Worm (Caenorhabditis elegans) whole organism, mixed stage, embryonic: ENCODE results near the gene gld-3.

Experiments
- M03D4.4 ChIP-seq: sonication (generic microtip); optimal IDR thresholded peaks from 2 replicates; lab custom pipeline; 2017; ENCODE audit warnings: mild to moderate bottlenecking, missing genetic modification characterization, missing compliant biosample characterization
- bed-3 ChIP-seq: fragments of 200-800 bp; sonication (Bioruptor generic); optimal IDR thresholded peaks from 3 replicates; lab custom pipeline; 2018; ENCODE audit warnings: mild to moderate bottlenecking, missing genetic modification characterization, moderate library complexity, missing compliant biosample characterization
- blmp-1 ChIP-seq: fragments of 150-350 bp; optimal IDR thresholded peaks from 2 replicates; lab custom pipeline; 2014; ENCODE audit warnings: missing biosample characterization, missing genetic modification characterization
- ceh-39 ChIP-seq: fragments of 150-350 bp; optimal IDR thresholded peaks from 2 replicates; lab custom pipeline; 2014; ENCODE audit warnings: missing biosample characterization, missing genetic modification characterization
- ceh-43 ChIP-seq: fragments of 200-800 bp; sonication (Bioruptor generic); optimal IDR thresholded peaks from 2 replicates; lab custom pipeline; 2018; ENCODE audit warnings: mild to moderate bottlenecking, missing genetic modification characterization, moderate library complexity, missing compliant biosample characterization
- ceh-83 ChIP-seq: fragments of 200-800 bp; sonication (Bioruptor generic); optimal IDR thresholded peaks from 2 replicates; lab custom pipeline; 2018; ENCODE audit warnings: mild to moderate bottlenecking, missing genetic modification characterization, missing compliant biosample characterization
- ces-1 ChIP-seq: fragments of 150-350 bp; optimal IDR thresholded peaks from 2 replicates; lab custom pipeline; 2014; ENCODE audit warnings: missing biosample characterization, missing genetic modification reagents, missing genetic modification characterization
- cnd-1 ChIP-seq: fragments of 200-800 bp; sonication (Bioruptor generic); optimal IDR thresholded peaks from 2 replicates; lab custom pipeline; 2018; ENCODE audit warnings: mild to moderate bottlenecking, missing genetic modification characterization, missing compliant biosample characterization
- drap-1 ChIP-seq: fragments of 200-800 bp; sonication (Bioruptor generic); optimal IDR thresholded peaks from 3 replicates; lab custom pipeline; 2018; ENCODE audit warnings: mild to moderate bottlenecking, missing genetic modification characterization, missing compliant biosample characterization
- elt-3 ChIP-seq: fragments of 150-350 bp; optimal IDR thresholded peaks from 2 replicates; lab custom pipeline; 2014; ENCODE audit warnings: missing biosample characterization, missing genetic modification characterization
- flh-1 ChIP-seq: fragments of 200-800 bp; sonication (Bioruptor generic); optimal IDR thresholded peaks from 2 replicates; lab custom pipeline; 2018; ENCODE audit warnings: mild to moderate bottlenecking, missing genetic modification characterization, moderate library complexity, missing compliant biosample characterization
- hlh-1 ChIP-seq: fragments of 150-350 bp; optimal IDR thresholded peaks from 2 replicates; lab custom pipeline; 2014; ENCODE audit warnings: missing biosample characterization, missing genetic modification reagents, missing genetic modification characterization
- lin-13 ChIP-seq: fragments of 150-350 bp; optimal IDR thresholded peaks from 2 replicates; lab custom pipeline; 2014; ENCODE audit warnings: missing biosample characterization, missing genetic modification characterization
- lin-32 ChIP-seq: fragments of 200-800 bp; sonication (Bioruptor generic); optimal IDR thresholded peaks from 2 replicates; lab custom pipeline; 2018; ENCODE audit warnings: mild to moderate bottlenecking, missing genetic modification characterization, missing compliant biosample characterization
- lsy-2 ChIP-seq: fragments of 150-350 bp; optimal IDR thresholded peaks from 2 replicates; lab custom pipeline; 2014; ENCODE audit warnings: missing biosample characterization, missing genetic modification characterization
- mab-5 ChIP-seq: fragments of 150-350 bp; optimal IDR thresholded peaks from 2 replicates; lab custom pipeline; 2014; ENCODE audit warnings: missing biosample characterization, missing genetic modification characterization
- mls-2 ChIP-seq: sonication (generic microtip); optimal IDR thresholded peaks from 2 replicates; lab custom pipeline; 2016; ENCODE audit warnings: mild to moderate bottlenecking, missing genetic modification characterization, moderate library complexity, missing compliant biosample characterization
- nhr-12 ChIP-seq: fragments of 150-350 bp; optimal IDR thresholded peaks from 2 replicates; lab custom pipeline; 2014; ENCODE audit warnings: missing biosample characterization, missing genetic modification characterization
- nhr-2 ChIP-seq: fragments of 150-350 bp; optimal IDR thresholded peaks from 2 replicates; lab custom pipeline; 2014; ENCODE audit warnings: missing biosample characterization, missing genetic modification characterization
- nhr-237 ChIP-seq: fragments of 150-350 bp; optimal IDR thresholded peaks from 2 replicates; lab custom pipeline; 2014; ENCODE audit warnings: missing biosample characterization, missing genetic modification characterization
- nhr-28 ChIP-seq: fragments of 150-350 bp; optimal IDR thresholded peaks from 2 replicates; lab custom pipeline; 2014; ENCODE audit warnings: missing biosample characterization, missing genetic modification characterization
- nhr-76 ChIP-seq: sonication (generic microtip); optimal IDR thresholded peaks from 2 replicates; lab custom pipeline; 2017; ENCODE audit warnings: missing biosample characterization, missing genetic modification characterization
- pha-4 ChIP-seq: fragments of 150-350 bp; optimal IDR thresholded peaks from 2 replicates; lab custom pipeline; 2018; ENCODE audit warnings: missing biosample characterization, missing genetic modification reagents, missing genetic modification characterization
- sem-2 ChIP-seq: fragments of 200-800 bp; sonication (Bioruptor generic); optimal IDR thresholded peaks from 2 replicates; lab custom pipeline; 2018; ENCODE audit warnings: mild to moderate bottlenecking, missing genetic modification characterization, missing compliant biosample characterization
- snpc-4 ChIP-seq: fragments of 150-350 bp; optimal IDR thresholded peaks from 2 replicates; lab custom pipeline; 2014; ENCODE audit warnings: missing biosample characterization, missing genetic modification characterization
- sptf-1 ChIP-seq: sonication (generic microtip); optimal IDR thresholded peaks from 2 replicates; lab custom pipeline; 2017; ENCODE audit warnings: mild to moderate bottlenecking, missing genetic modification characterization, moderate library complexity, missing compliant biosample characterization
- tbx-8 ChIP-seq: fragments of 200-800 bp; sonication (Bioruptor generic); optimal IDR thresholded peaks from 2 replicates; lab custom pipeline; 2018; ENCODE audit warnings: mild to moderate bottlenecking, missing genetic modification characterization, moderate library complexity, missing compliant biosample characterization
- unc-120 ChIP-seq: sonication (generic microtip); optimal IDR thresholded peaks from 2 replicates; lab custom pipeline; 2017; ENCODE audit warnings: missing genetic modification characterization, missing compliant biosample characterization; ENCODE audit not compliant: poor library complexity, severe bottlenecking
- unc-39 ChIP-seq: fragments of 150-350 bp; optimal IDR thresholded peaks from 2 replicates; lab custom pipeline; 2014; ENCODE audit warnings: missing biosample characterization, missing genetic modification characterization
- unc-62 ChIP-seq: fragments of 150-350 bp; optimal IDR thresholded peaks from 2 replicates; lab custom pipeline; 2014; ENCODE audit warnings: missing biosample characterization, missing genetic modification reagents, missing genetic modification characterization
- zip-8 ChIP-seq: fragments of 150-350 bp; optimal IDR thresholded peaks from 2 replicates; lab custom pipeline; 2014; ENCODE audit warnings: missing biosample characterization, missing genetic modification characterization
- ztf-11 ChIP-seq: fragments of 150-350 bp; optimal IDR thresholded peaks from 2 replicates; lab custom pipeline; 2014; ENCODE audit warnings: missing biosample characterization, missing genetic modification characterization

The gld-3 gene

DNA sequence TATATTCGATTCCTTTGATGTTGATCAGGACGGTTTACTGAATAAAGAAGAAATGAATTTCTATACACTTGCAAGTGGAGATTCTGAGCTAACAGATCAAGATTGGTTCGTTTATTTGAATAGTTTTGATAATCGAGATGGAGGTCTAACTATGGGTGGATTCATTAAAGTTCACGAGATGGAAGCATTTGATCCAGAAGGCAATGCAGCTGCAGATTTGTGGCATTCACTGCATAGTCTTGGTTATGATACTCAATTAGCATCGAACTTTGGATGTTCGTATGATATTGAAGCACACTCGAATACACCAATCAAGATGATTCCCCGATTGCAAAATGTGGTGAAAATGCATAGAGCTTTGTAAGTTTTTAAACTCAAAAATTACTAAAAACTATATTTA lies 36.5 kb upstream of the gld-3 start:
- no peak for TF ChIP-seq lin-32 (GFP tag; lab: Kevin White, UChicago)
- no peak for TF ChIP-seq elt-3 (tag; lab: Kevin White, UChicago)
- no peak for TF ChIP-seq blmp-1 (tag; lab: Kevin White, UChicago)
- TF ChIP-seq lsy-2 (tag; lab: Kevin White, UChicago), result no peak
- TF ChIP-seq nhr-28 (tag; lab: Kevin White, UChicago), result no peak
- no peak for TF ChIP-seq zip-8 (tag; lab: Kevin White, UChicago)
- TF ChIP-seq nhr-76 (tag; lab: Kevin White, UChicago), result no peak
- TF ChIP-seq mls-2 (tag; lab: Kevin White, UChicago), result no peak
- TF ChIP-seq lin-13 (tag; lab: Kevin White, UChicago), result no peak
- no peak for TF ChIP-seq M03D4.4 (tag; lab: Kevin White, UChicago)
- no peak for TF ChIP-seq bed-3
- no peak for TF ChIP-seq hlh-1 (tag; lab: Kevin White, UChicago)
- no peak for TF ChIP-seq tbx-8

ce11 chrII:7098578-7098977 lies 33.9 kb upstream of the gld-3 start, which contains the start of gene mct-5:
TSS of gene mct-5 (minus strand) at chrII:7098593.
- TF ChIP-seq lsy-2 (tag; lab: Kevin White, UChicago) (no peak), zip-8 (tag; lab: Kevin White, UChicago) (no peak), blmp-1 (tag; lab: Kevin White, UChicago) (no peak), ztf-11 (tag; lab: Kevin White, UChicago) (no peak), nhr-2 (tag; lab: Kevin White, UChicago) (no peak), pha-4 (tag; lab: Kevin White, UChicago) (no peak), snpc-4 (tag; lab: Kevin White, UChicago) (no peak), nhr-237 (tag; lab: Kevin White, UChicago) (no peak)

ce11 chrII:7099231-7099630 lies 33.2 kb upstream of the gld-3 start:
- TF ChIP-seq hlh-1 (tag; lab: Kevin White, UChicago) (no peak), drap-1 (no peak), lin-13 (tag; lab: Kevin White, UChicago) (no peak), unc-39 (no peak), sptf-1 (tag; lab: Kevin White, UChicago) (no peak), nhr-237 (tag; lab: Kevin White, UChicago) (no peak), ceh-43 (GFP tag; lab: Kevin White, UChicago) (no peak), ceh-39 (no peak), ztf-11 (tag; lab: Kevin White, UChicago) (no peak), lin-32 (GFP tag; lab: Kevin White, UChicago) (no peak), nhr-12 (tag; lab: Kevin White, UChicago) (no peak), unc-120 (no peak), mab-5 (no peak), cnd-1 (tag; lab: Kevin White, UChicago) (no peak), pha-4 (tag; lab: Kevin White, UChicago) (no peak), tbx-8 (no peak), bed-3 (no peak), M03D4.4 (tag; lab: Kevin White, UChicago) (no peak), nhr-2 (tag; lab: Kevin White, UChicago) (no peak), ceh-83 (GFP tag; lab: Kevin White, UChicago) (no peak)

ce11 chrII:7100838-7101237 lies 31.6 kb upstream of the gld-3 start, which contains the start of gene mmaa-1:
TSS of gene mmaa-1 (minus strand) at chrII:7101165.
- TF ChIP-seq drap-1, result no peak
- no peak for TF ChIP-seq unc-120
- TF ChIP-seq flh-1 (GFP tag; lab: Kevin White, UChicago), result no peak
- TF ChIP-seq sptf-1 (tag; lab: Kevin White, UChicago), result no peak
- TF ChIP-seq unc-62 (GFP tag; lab: Kevin White, UChicago), result no peak
- TF ChIP-seq zip-8 (tag; lab: Kevin White, UChicago), result no peak
- no peak for TF ChIP-seq nhr-12 (tag; lab: Kevin White, UChicago)

DNA sequence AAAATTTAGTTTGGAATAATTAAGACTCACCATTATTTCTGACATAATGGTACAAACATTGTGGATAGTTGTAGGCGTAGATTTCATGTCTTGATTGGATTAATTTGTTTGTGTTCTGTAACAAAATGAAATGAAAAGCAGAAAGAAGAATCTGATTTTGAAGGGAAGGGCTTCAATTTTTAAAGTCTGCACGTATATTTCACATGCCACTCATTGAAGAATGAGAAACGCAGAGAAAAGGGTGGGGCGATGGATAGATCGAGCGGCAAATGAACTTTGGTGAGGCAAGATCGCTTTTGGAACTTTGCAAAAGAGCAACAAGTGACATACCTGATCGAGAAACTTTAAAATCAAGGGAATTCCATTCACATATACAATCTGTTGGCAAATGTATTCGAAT lies 30.2 kb upstream of the gld-3 start:
- no peak for TF ChIP-seq nhr-237 (tag; lab: Kevin White, UChicago)
- TF ChIP-seq blmp-1 (tag; lab: Kevin White, UChicago), result no peak
- no peak for TF ChIP-seq unc-120
- no peak for TF ChIP-seq nhr-76 (tag; lab: Kevin White, UChicago)
- no peak for TF ChIP-seq unc-39
- TF ChIP-seq flh-1 (GFP tag; lab: Kevin White, UChicago), result no peak
- TF ChIP-seq ceh-39, result no peak
- no peak for TF ChIP-seq unc-62 (GFP tag; lab: Kevin White, UChicago)
- no peak for TF ChIP-seq ceh-43 (GFP tag; lab: Kevin White, UChicago)
- no peak for TF ChIP-seq sem-2
- TF ChIP-seq zip-8 (tag; lab: Kevin White, UChicago), result no peak
- no peak for TF ChIP-seq lin-13 (tag; lab: Kevin White, UChicago)
- no peak for TF ChIP-seq ces-1 (GFP tag; lab: Kevin White, UChicago)
- TF ChIP-seq tbx-8, result no peak
- TF ChIP-seq cnd-1 (tag; lab: Kevin White, UChicago), result no peak
- TF ChIP-seq ztf-11 (tag; lab: Kevin White, UChicago), result no peak
- TF ChIP-seq nhr-12 (tag; lab: Kevin White, UChicago), result no peak
- no peak for TF ChIP-seq pha-4 (tag; lab: Kevin White, UChicago)
- TF ChIP-seq mls-2 (tag; lab: Kevin White, UChicago), result no peak
- TF ChIP-seq lsy-2 (tag; lab: Kevin White, UChicago), result no peak
